Worm (Caenorhabditis elegans) whole organism, midembryonic: Measurements from ENCODE around the gene spn-4.

Source experiments
- T22C8.4 ChIP-seq: fragments of 200-800 bp; sonication (Bioruptor generic); IDR thresholded peaks from 2 replicates; pipeline ENCODE4 v1.3.6; 2022; ENCODE audit warnings: missing genetic modification characterization, missing compliant biosample characterization
- cog-1 ChIP-seq: sonication (generic microtip); optimal IDR thresholded peaks from 2 replicates; lab custom pipeline; 2016; ENCODE audit warnings: missing genetic modification characterization, missing compliant biosample characterization
- flt-1 ChIP-seq: fragments of 200-800 bp; sonication (Bioruptor generic); IDR thresholded peaks from 2 replicates; pipeline ENCODE4 v1.3.6; 2022; ENCODE audit warnings: missing genetic modification characterization, missing compliant biosample characterization
- klf-2 ChIP-seq: fragments of 200-800 bp; sonication (Bioruptor generic); conservative IDR thresholded peaks from 2 replicates; pipeline ENCODE4 v1.3.6; 2022; ENCODE audit warnings: missing genetic modification reagents, missing genetic modification characterization, missing compliant biosample characterization
- med-1 ChIP-seq: sonication (generic microtip); optimal IDR thresholded peaks from 2 replicates; lab custom pipeline; 2017; ENCODE audit warnings: missing genetic modification characterization, mild to moderate bottlenecking, missing compliant biosample characterization, antibody characterized with exemption, missing genetic modification reagents; ENCODE audit not compliant: insufficient read depth
- ref-1 ChIP-seq: fragments of 200-800 bp; sonication (Bioruptor generic); conservative IDR thresholded peaks from 2 replicates; pipeline ENCODE4 v1.3.6; 2022; ENCODE audit warnings: missing genetic modification reagents, missing genetic modification characterization, missing compliant biosample characterization
- tab-1 ChIP-seq: fragments of 200-800 bp; sonication (Bioruptor generic); IDR thresholded peaks from 2 replicates; pipeline ENCODE4 v1.3.6; 2022; ENCODE audit warnings: missing genetic modification characterization, missing compliant biosample characterization
- ztf-23 ChIP-seq: fragments of 200-800 bp; sonication (Bioruptor generic); IDR thresholded peaks from 2 replicates; pipeline ENCODE4 v1.3.6; 2022; ENCODE audit warnings: missing genetic modification reagents, missing genetic modification characterization, missing compliant biosample characterization
- ztf-29 ChIP-seq: fragments of 200-800 bp; sonication (Bioruptor generic); IDR thresholded peaks from 2 replicates; pipeline ENCODE4 v1.3.6; 2022; ENCODE audit warnings: missing genetic modification reagents, missing genetic modification characterization, missing compliant biosample characterization

- TF ChIP-seq klf-2 (GFP tag; lab: Robert Waterston, UW) (no peak), cog-1 (tag; lab: Kevin White, UChicago) (no peak), T22C8.4 (GFP tag; lab: Robert Waterston, UW) (no peak), flt-1 (GFP tag; lab: Robert Waterston, UW) (no peak), ztf-29 (GFP tag; lab: Robert Waterston, UW) (no peak), ztf-23 (GFP tag; lab: Robert Waterston, UW) (no peak), ref-1 (GFP tag; lab: Robert Waterston, UW) (no peak), tab-1 (GFP tag; lab: Robert Waterston, UW) (no peak), med-1 (GFP tag; lab: Kevin White, UChicago) (no peak)
Observed at ce11 chrV:6806340-6806739, 21.6 kb upstream of the spn-4 start, which contains the start of gene dmsr-12.
